Fruit fly (Drosophila melanogaster): Measurements from ENCODE around the gene CG1394.

dm6 chrX:11128828-11129227 lies 41.6 kb downstream of the CG1394 start, which contains the start of gene SrpRalpha:
- TF ChIP-seq usp (GFP tag; optimal IDR thresholded peaks at IDR 0.05) (no peak), pan (optimal IDR thresholded peaks at IDR 0.05) (no peak), psq (optimal IDR thresholded peaks at IDR 0.05) (no peak)
